Worm (Caenorhabditis elegans) whole organism, L4/young adult: Measurements from ENCODE around the gene srg-64.

Experiments
- W03F9.2 ChIP-seq: fragments of 150-350 bp; optimal IDR thresholded peaks from 2 replicates; lab custom pipeline; 2014; ENCODE audit warnings: missing biosample characterization, missing genetic modification characterization
- dao-5 ChIP-seq: sonication (generic microtip); optimal IDR thresholded peaks from 2 replicates; lab custom pipeline; 2016; ENCODE audit warnings: missing genotype, missing genetic modification characterization, moderate library complexity, missing compliant biosample characterization
- him-1 ChIP-seq: sonication (generic microtip); optimal IDR thresholded peaks from 2 replicates; lab custom pipeline; 2016; ENCODE audit warnings: missing genotype, missing genetic modification reagents, missing genetic modification characterization, missing compliant biosample characterization

DNA sequence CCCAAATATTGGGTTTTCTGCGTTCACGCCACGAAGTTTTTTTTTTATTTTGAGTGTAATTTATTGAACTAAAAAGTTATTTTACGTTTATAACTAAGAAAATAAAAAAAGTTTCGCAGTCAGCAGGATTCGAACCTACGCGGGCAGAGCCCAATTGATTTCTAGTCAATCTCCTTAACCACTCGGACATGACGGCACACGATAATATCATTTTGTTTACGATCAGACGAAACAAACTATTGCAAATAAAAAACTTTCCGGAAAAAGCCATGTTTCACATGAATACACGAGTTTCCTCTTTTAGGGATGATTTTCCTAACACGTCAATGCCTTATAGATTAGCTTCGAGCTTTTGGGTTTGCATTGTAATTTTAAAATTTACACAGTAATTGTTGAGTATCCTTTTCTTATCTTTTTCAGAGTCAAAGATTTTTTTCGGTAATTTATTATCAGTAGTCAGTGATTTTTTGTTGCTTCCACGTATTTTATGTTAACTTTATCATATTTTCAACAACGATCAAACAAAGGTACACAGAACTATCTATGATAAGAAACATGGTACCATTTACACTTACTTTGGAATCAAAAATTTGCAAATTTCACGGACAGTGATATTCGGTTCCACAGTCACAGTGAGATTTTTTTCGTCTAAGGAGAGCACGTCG, 29.6 kb upstream of the srg-64 start:
- TF ChIP-seq dao-5 (tag; lab: Kevin White, UChicago), result no peak
- no peak for TF ChIP-seq him-1 (tag; lab: Kevin White, UChicago)
- no peak for TF ChIP-seq W03F9.2 (tag; lab: Kevin White, UChicago)
